Worm (Caenorhabditis elegans) whole organism, late embryonic: Measurements from ENCODE around the gene fbxb-54.

ENCODE experiments used
- ahr-1 ChIP-seq: sonication (generic microtip); optimal IDR thresholded peaks from 2 replicates; lab custom pipeline; 2016; ENCODE audit warnings: missing genetic modification characterization, missing compliant biosample characterization
- ama-1 ChIP-seq: fragments of 150-350 bp; optimal IDR thresholded peaks from 2 replicates; lab custom pipeline; 2014
- ceh-34 ChIP-seq: sonication (generic microtip); optimal IDR thresholded peaks from 2 replicates; lab custom pipeline; 2016; ENCODE audit warnings: mild to moderate bottlenecking, missing genetic modification characterization, missing compliant biosample characterization
- ceh-45 ChIP-seq: fragments of 200-800 bp; sonication (Bioruptor generic); IDR thresholded peaks from 2 replicates; pipeline ENCODE4 v1.3.6; 2022; ENCODE audit warnings: missing genetic modification reagents, missing genetic modification characterization, missing compliant biosample characterization
- fax-1 ChIP-seq: sonication (generic microtip); optimal IDR thresholded peaks from 2 replicates; lab custom pipeline; 2016; ENCODE audit warnings: missing genotype, missing genetic modification characterization, missing compliant biosample characterization
- nhr-11 ChIP-seq: fragments of 150-350 bp; optimal IDR thresholded peaks from 2 replicates; lab custom pipeline; 2014; ENCODE audit warnings: missing biosample characterization, missing genetic modification characterization
- pqm-1 ChIP-seq: sonication (generic microtip); optimal IDR thresholded peaks from 2 replicates; lab custom pipeline; 2016; ENCODE audit warnings: missing genetic modification characterization, missing compliant biosample characterization
- ref-2 ChIP-seq: sonication (generic microtip); optimal IDR thresholded peaks from 2 replicates; lab custom pipeline; 2016; ENCODE audit warnings: missing genetic modification characterization, missing compliant biosample characterization
- tbx-7 ChIP-seq: sonication (generic microtip); optimal IDR thresholded peaks from 2 replicates; lab custom pipeline; 2016; ENCODE audit warnings: missing genotype, missing genetic modification characterization, missing compliant biosample characterization
- unc-86 ChIP-seq: sonication (generic microtip); optimal IDR thresholded peaks from 2 replicates; lab custom pipeline; 2016; ENCODE audit warnings: missing genetic modification characterization, missing compliant biosample characterization

DNA sequence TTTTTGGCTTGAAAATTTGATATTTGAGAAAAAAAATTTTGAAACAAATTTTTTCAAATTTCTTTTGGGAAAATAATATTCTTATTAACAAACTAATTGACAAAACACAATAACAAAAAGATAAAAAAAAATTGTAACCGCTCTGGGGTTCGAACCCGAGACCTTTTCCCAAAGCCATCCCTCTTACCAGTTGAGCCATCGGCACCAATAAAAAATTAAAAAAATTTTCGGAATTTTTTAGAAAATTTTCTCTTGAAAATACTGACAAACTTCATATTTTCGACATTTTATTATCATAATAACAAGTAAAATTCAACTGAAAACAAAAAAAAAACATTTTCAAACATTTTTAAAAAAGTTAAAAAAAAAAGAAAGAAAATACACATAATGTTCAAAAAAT lies 34.2 kb downstream of the fbxb-54 start:
- TF ChIP-seq ceh-45 (GFP tag; lab: Robert Waterston, UW) (no peak), pqm-1 (tag; lab: Kevin White, UChicago) (no peak), nhr-11 (tag; lab: Kevin White, UChicago) (no peak), ama-1 (no peak), ahr-1 (no peak), ceh-34 (tag; lab: Kevin White, UChicago) (no peak), unc-86 (tag; lab: Kevin White, UChicago) (no peak), ref-2 (tag; lab: Kevin White, UChicago) (no peak), tbx-7 (no peak), fax-1 (no peak)
